Fruit fly (Drosophila melanogaster) whole organism, embryonic: ENCODE results near the gene Obp99d.

Experiments
- Bdp1 ChIP-seq: fragments of 200-800 bp; sonication (Bioruptor generic); optimal IDR thresholded peaks from 3 replicates; lab custom pipeline; 2016; ENCODE audit warnings: missing biosample characterization, missing genetic modification characterization
- Blimp-1 ChIP-seq: fragments of 200-800 bp; sonication (Bioruptor generic); optimal IDR thresholded peaks from 3 replicates; lab custom pipeline; 2018; ENCODE audit warnings: missing biosample characterization, missing genetic modification characterization, mild to moderate bottlenecking, moderate library complexity, missing genetic modification reagents
- CG10321 ChIP-seq: fragments of 200-800 bp; sonication (Bioruptor generic); IDR thresholded peaks from 2 replicates; pipeline ENCODE4 v1.3.6; 2022; ENCODE audit warnings: missing biosample characterization, missing genetic modification characterization
- CG10654 ChIP-seq: fragments of 200-800 bp; sonication (Bioruptor generic); optimal IDR thresholded peaks from 2 replicates; lab custom pipeline; 2016; ENCODE audit warnings: missing biosample characterization, missing genetic modification characterization
- CG12744 ChIP-seq: fragments of 200-800 bp; sonication (Bioruptor generic); optimal IDR thresholded peaks from 2 replicates; lab custom pipeline; 2016; ENCODE audit warnings: missing biosample characterization, missing genetic modification characterization
- CG13287 ChIP-seq: fragments of 200-800 bp; sonication (Bioruptor generic); IDR thresholded peaks from 2 replicates; pipeline ENCODE4 v1.3.6; 2022; ENCODE audit warnings: missing biosample characterization, missing genetic modification characterization; ENCODE audit not compliant: partially characterized antibody
- CG13775 ChIP-seq: fragments of 200-800 bp; sonication (Bioruptor generic); optimal IDR thresholded peaks from 3 replicates; lab custom pipeline; 2017; ENCODE audit warnings: missing biosample characterization, mild to moderate bottlenecking, missing genetic modification characterization
- CG15479 ChIP-seq: fragments of 200-800 bp; sonication (Bioruptor generic); optimal IDR thresholded peaks from 3 replicates; lab custom pipeline; 2019; ENCODE audit warnings: missing biosample characterization, mild to moderate bottlenecking, missing genetic modification characterization, moderate library complexity
- CG1647 ChIP-seq: fragments of 200-800 bp; sonication (Bioruptor generic); optimal IDR thresholded peaks from 3 replicates; lab custom pipeline; 2016; ENCODE audit warnings: missing biosample characterization, missing genetic modification characterization
- CG16815 ChIP-seq: fragments of 200-800 bp; sonication (Bioruptor generic); optimal IDR thresholded peaks from 3 replicates; lab custom pipeline; 2017; ENCODE audit warnings: missing biosample characterization, mild to moderate bottlenecking, missing genetic modification characterization
- CG17186 ChIP-seq: fragments of 200-800 bp; sonication (Bioruptor generic); optimal IDR thresholded peaks from 3 replicates; lab custom pipeline; 2017; ENCODE audit warnings: missing biosample characterization, missing genetic modification reagents, missing genetic modification characterization
- CG17359 ChIP-seq: fragments of 200-800 bp; sonication (Bioruptor generic); optimal IDR thresholded peaks from 3 replicates; lab custom pipeline; 2018; ENCODE audit warnings: missing biosample characterization, mild to moderate bottlenecking, missing genetic modification characterization, moderate library complexity
- CG34422 ChIP-seq: fragments of 200-800 bp; sonication (Bioruptor generic); IDR thresholded peaks from 3 replicates; pipeline ENCODE4 v1.3.6; 2022; ENCODE audit warnings: missing biosample characterization, missing genetic modification characterization
- CG4424 ChIP-seq: fragments of 200-800 bp; sonication (Bioruptor generic); optimal IDR thresholded peaks from 3 replicates; lab custom pipeline; 2016; ENCODE audit warnings: missing biosample characterization, missing genetic modification characterization
- CG6254 ChIP-seq: fragments of 200-800 bp; sonication (Bioruptor generic); optimal IDR thresholded peaks from 3 replicates; lab custom pipeline; 2017; ENCODE audit warnings: mild to moderate bottlenecking, missing biosample characterization, missing genetic modification reagents, missing genetic modification characterization
- CG8290 ChIP-seq, 3 experiments: fragments of 200-800 bp; sonication (Bioruptor generic); optimal IDR thresholded peaks; 2 replicates each; lab custom pipeline; 2016 to 2019; ENCODE audit warnings: missing biosample characterization in 3 of 3, missing genetic modification characterization in 3 of 3, mild to moderate bottlenecking in 2 of 3, moderate library complexity in 1 of 3
- CG8944 ChIP-seq: fragments of 200-800 bp; sonication (Bioruptor generic); optimal IDR thresholded peaks from 3 replicates; lab custom pipeline; 2016; ENCODE audit warnings: missing biosample characterization, missing genetic modification characterization
- Dek ChIP-seq: fragments of 200-800 bp; sonication (Bioruptor generic); optimal IDR thresholded peaks from 3 replicates; lab custom pipeline; 2019; ENCODE audit warnings: missing biosample characterization, mild to moderate bottlenecking, missing genetic modification characterization, moderate library complexity
- H15 ChIP-seq: fragments of 200-800 bp; sonication (Bioruptor generic); IDR thresholded peaks from 3 replicates; pipeline ENCODE4 v1.3.6; 2022; ENCODE audit warnings: missing biosample characterization, missing genetic modification characterization
- HmgZ ChIP-seq: fragments of 200-800 bp; sonication (Bioruptor generic); optimal IDR thresholded peaks from 2 replicates; lab custom pipeline; 2018; ENCODE audit warnings: missing biosample characterization, mild to moderate bottlenecking, missing genetic modification characterization
- Hr3 ChIP-seq: fragments of 200-800 bp; sonication (Bioruptor generic); optimal IDR thresholded peaks from 3 replicates; lab custom pipeline; 2016; ENCODE audit warnings: missing biosample characterization, missing genetic modification characterization
- MBD-R2 ChIP-seq: fragments of 200-800 bp; sonication (Bioruptor generic); IDR thresholded peaks from 2 replicates; pipeline ENCODE4 v1.3.6; 2022; ENCODE audit warnings: missing biosample characterization, missing genetic modification characterization
- MTF-1 ChIP-seq: fragments of 200-800 bp; sonication (Bioruptor generic); optimal IDR thresholded peaks from 2 replicates; lab custom pipeline; 2018; ENCODE audit warnings: missing biosample characterization, mild to moderate bottlenecking, missing genetic modification characterization, borderline replicate concordance
- Med ChIP-seq: fragments of 200-800 bp; sonication (Bioruptor generic); peaks from one replicate; lab custom pipeline; 2016; ENCODE audit warnings: missing biosample characterization, missing genetic modification characterization, mild to moderate bottlenecking, inconsistent platforms, moderate library complexity
- Nf-YC ChIP-seq: fragments of 200-800 bp; optimal IDR thresholded peaks from 3 replicates; lab custom pipeline; 2019; ENCODE audit warnings: missing biosample characterization, mild to moderate bottlenecking, missing genetic modification characterization, moderate library complexity
- NfI ChIP-seq: fragments of 200-800 bp; sonication (Bioruptor generic); optimal IDR thresholded peaks from 3 replicates; lab custom pipeline; 2018; ENCODE audit warnings: missing biosample characterization, mild to moderate bottlenecking, missing genetic modification characterization, moderate library complexity
- Ravus ChIP-seq: fragments of 200-800 bp; sonication (Bioruptor generic); IDR thresholded peaks from 2 replicates; pipeline ENCODE4 v1.3.6; 2022; ENCODE audit warnings: missing biosample characterization, missing genetic modification characterization
- Sry-δ ChIP-seq: fragments of 200-800 bp; sonication (Bioruptor generic); optimal IDR thresholded peaks from 2 replicates; lab custom pipeline; 2016; ENCODE audit warnings: missing biosample characterization, missing genetic modification characterization
- abd-A ChIP-seq: fragments of 200-800 bp; sonication (Bioruptor generic); optimal IDR thresholded peaks from 3 replicates; lab custom pipeline; 2019; ENCODE audit warnings: missing biosample characterization, mild to moderate bottlenecking, missing genetic modification characterization, moderate library complexity
- bab2 ChIP-seq: fragments of 200-800 bp; sonication (Bioruptor generic); optimal IDR thresholded peaks from 2 replicates; lab custom pipeline; 2016; ENCODE audit warnings: missing biosample characterization, missing genetic modification characterization
- bbx ChIP-seq: fragments of 200-800 bp; sonication (Bioruptor generic); IDR thresholded peaks from 2 replicates; pipeline ENCODE4 v1.3.6; 2022; ENCODE audit warnings: missing biosample characterization, missing genetic modification characterization; ENCODE audit not compliant: partially characterized antibody
- cad ChIP-seq: fragments of >200 bp; optimal IDR thresholded peaks from 2 replicates; lab custom pipeline; 2017; ENCODE audit warnings: missing biosample characterization, missing genetic modification characterization
- chn ChIP-seq: fragments of 200-800 bp; sonication (Bioruptor generic); optimal IDR thresholded peaks from 2 replicates; lab custom pipeline; 2016; ENCODE audit warnings: missing biosample characterization, missing genetic modification characterization
- dmrt11E ChIP-seq: fragments of 200-800 bp; sonication (Bioruptor generic); optimal IDR thresholded peaks from 3 replicates; lab custom pipeline; 2018; ENCODE audit warnings: missing biosample characterization, mild to moderate bottlenecking, missing genetic modification characterization, moderate library complexity
- ems ChIP-seq: fragments of 200-800 bp; sonication (Bioruptor generic); optimal IDR thresholded peaks from 3 replicates; lab custom pipeline; 2016; ENCODE audit warnings: missing biosample characterization, missing genetic modification characterization
- grn ChIP-seq: fragments of 200-800 bp; sonication (Bioruptor generic); optimal IDR thresholded peaks from 3 replicates; lab custom pipeline; 2017; ENCODE audit warnings: missing biosample characterization, missing genetic modification characterization
- hbn ChIP-seq: fragments of 200-800 bp; sonication (Bioruptor generic); IDR thresholded peaks from 2 replicates; pipeline ENCODE4 v1.3.6; 2022; ENCODE audit warnings: missing biosample characterization, missing genetic modification characterization; ENCODE audit not compliant: partially characterized antibody
- insv ChIP-seq, 2 experiments: fragments of 200-800 bp; sonication (Bioruptor generic); optimal IDR thresholded peaks; 3 replicates each; lab custom pipeline; 2016 to 2018; ENCODE audit warnings: missing biosample characterization in 2 of 2, missing genetic modification characterization in 2 of 2
- jigr1 ChIP-seq: fragments of 200-800 bp; sonication (Bioruptor generic); IDR thresholded peaks from 3 replicates; pipeline ENCODE4 v1.3.6; 2022; ENCODE audit warnings: missing biosample characterization, missing genetic modification characterization
- lov ChIP-seq, 2 experiments: fragments of 200-800 bp in 1 of 2; fragments of >200 bp in 1 of 2; sonication (Bioruptor generic) in 1 of 2; IDR thresholded peaks in 1 of 2; optimal IDR thresholded peaks in 1 of 2; 2 replicates in 1 of 2; 3 replicates in 1 of 2; pipeline versions ENCODE4 v1.3.6 to Lab custom; 2017 to 2022; ENCODE audit warnings: missing biosample characterization in 1 of 2, missing genetic modification characterization in 1 of 2
- maf-S ChIP-seq: fragments of 200-800 bp; sonication (Bioruptor generic); optimal IDR thresholded peaks from 2 replicates; lab custom pipeline; 2016; ENCODE audit warnings: missing biosample characterization, missing genetic modification characterization
- repo ChIP-seq: fragments of 200-800 bp; sonication (Bioruptor generic); optimal IDR thresholded peaks from 2 replicates; lab custom pipeline; 2016; ENCODE audit warnings: missing biosample characterization, missing genetic modification characterization
- run ChIP-seq: fragments of 200-800 bp; sonication (Bioruptor generic); optimal IDR thresholded peaks from 3 replicates; lab custom pipeline; 2018; ENCODE audit warnings: missing biosample characterization, mild to moderate bottlenecking, missing genetic modification characterization
- salm ChIP-seq: fragments of 200-800 bp; sonication (Bioruptor generic); optimal IDR thresholded peaks from 2 replicates; lab custom pipeline; 2018; ENCODE audit warnings: missing biosample characterization, mild to moderate bottlenecking, missing genetic modification characterization
- trem ChIP-seq: fragments of 200-800 bp; optimal IDR thresholded peaks from 3 replicates; lab custom pipeline; 2019; ENCODE audit warnings: missing biosample characterization, mild to moderate bottlenecking, missing genetic modification characterization, moderate library complexity
- ttk ChIP-seq: fragments of 200-800 bp; sonication (Bioruptor generic); IDR thresholded peaks from 2 replicates; pipeline ENCODE4 v2.1.2; 2022; ENCODE audit warnings: missing biosample characterization, missing genetic modification characterization
- z ChIP-seq: fragments of 200-800 bp; sonication (Bioruptor generic); IDR thresholded peaks from 3 replicates; pipeline ENCODE4 v1.3.6; 2022; ENCODE audit warnings: missing biosample characterization, missing genetic modification characterization
- zen ChIP-seq: fragments of 200-800 bp; sonication (Bioruptor generic); optimal IDR thresholded peaks from 3 replicates; lab custom pipeline; 2018; ENCODE audit warnings: missing biosample characterization, mild to moderate bottlenecking, missing genetic modification characterization, moderate library complexity
- zen2 ChIP-seq: fragments of 200-800 bp; sonication (Bioruptor generic); IDR thresholded peaks from 3 replicates; pipeline ENCODE4 v1.3.6; 2022; ENCODE audit warnings: missing biosample characterization, missing genetic modification characterization; ENCODE audit not compliant: partially characterized antibody

Obp99d gene

dm6 chr3R:29725577-29726240 is 11.4 kb downstream of the Obp99d start, which contains the start of gene Kul (continued):
- no peak for TF ChIP-seq hbn
- no peak for TF ChIP-seq abd-A (tag; lab: Kevin White, UChicago)
- TF ChIP-seq CG16815 (GFP tag; lab: Kevin White, UChicago): no peak
- no peak for TF ChIP-seq z (GFP tag; lab: Robert Waterston, UW)
- TF ChIP-seq grn (GFP tag; lab: Kevin White, UChicago): no peak
- no peak for TF ChIP-seq CG1647 (GFP tag; lab: Kevin White, UChicago)
- no peak for TF ChIP-seq zen2 (GFP tag; lab: Robert Waterston, UW)
- TF ChIP-seq salm (tag; lab: Kevin White, UChicago): no peak
- no peak for TF ChIP-seq zen (tag; lab: Kevin White, UChicago)
- TF ChIP-seq CG15479 (GFP tag; lab: Kevin White, UChicago): no peak
- no peak for TF ChIP-seq CG13775 (GFP tag; lab: Kevin White, UChicago)
- TF ChIP-seq CG6254 (GFP tag; lab: Kevin White, UChicago): no peak
- no peak for TF ChIP-seq jigr1
- TF ChIP-seq CG8944 (GFP tag; lab: Kevin White, UChicago): no peak
- no peak for TF ChIP-seq chn (GFP tag; lab: Kevin White, UChicago)
- TF ChIP-seq MTF-1: no peak
- TF ChIP-seq H15 (GFP tag; lab: Robert Waterston, UW): no peak
- TF ChIP-seq Med (GFP tag; lab: Kevin White, UChicago): peak; percentile 84
- TF ChIP-seq maf-S (GFP tag; lab: Kevin White, UChicago): no peak
- no peak for TF ChIP-seq Ravus
- no peak for TF ChIP-seq CG8290 (GFP tag; optimal IDR thresholded peaks at IDR 0.05; lab: Kevin White, UChicago)
- TF ChIP-seq CG8290 (tag; optimal IDR thresholded peaks at IDR 0.05; lab: Kevin White, UChicago): no peak
- peak; percentile 43 for TF ChIP-seq CG17186 (GFP tag; lab: Kevin White, UChicago)
- TF ChIP-seq Nf-YC (tag; lab: Kevin White, UChicago): no peak
- TF ChIP-seq CG10321 (GFP tag; lab: Robert Waterston, UW): 0 out of 2 replicates have a peak, but pooled peaks have one; percentile 16
- TF ChIP-seq insv (GFP tag; optimal IDR thresholded peaks at IDR 0.05; lab: Kevin White, UChicago): peak in 1 of 2 experiments; percentile 14
- no peak for TF ChIP-seq ttk (GFP tag; lab: Robert Waterston, UW)
- no peak for TF ChIP-seq run (tag; lab: Kevin White, UChicago)
- TF ChIP-seq CG12744 (GFP tag; lab: Kevin White, UChicago): no peak
- TF ChIP-seq lov (optimal IDR thresholded peaks at IDR 0.05; lab: Kevin White, UChicago): no peak
- TF ChIP-seq lov (GFP tag; IDR thresholded peaks at IDR 0.05; lab: Robert Waterston, UW): no peak
- peak; percentile 48 for TF ChIP-seq HmgZ (tag; lab: Kevin White, UChicago)
- TF ChIP-seq NfI (GFP tag; lab: Kevin White, UChicago): peak; percentile 29
- no peak for TF ChIP-seq Dek (tag; lab: Kevin White, UChicago)
- no peak for TF ChIP-seq cad (GFP tag; lab: Kevin White, UChicago)
- TF ChIP-seq CG34422 (GFP tag; lab: Robert Waterston, UW): no peak; the same call in 2 of the 3 replicates
- no peak for TF ChIP-seq ems (GFP tag; lab: Kevin White, UChicago)
- TF ChIP-seq bab2 (GFP tag; lab: Kevin White, UChicago): no peak
- no peak for TF ChIP-seq Bdp1 (GFP tag; lab: Kevin White, UChicago)
- no peak for TF ChIP-seq bbx
- no peak for TF ChIP-seq repo (GFP tag; lab: Kevin White, UChicago)
- peak; percentile 40 for TF ChIP-seq Sry-δ (GFP tag; lab: Kevin White, UChicago)
- TF ChIP-seq Blimp-1 (GFP tag; lab: Kevin White, UChicago): no peak
- TF ChIP-seq CG10654: no peak
- TF ChIP-seq CG13287 (GFP tag; lab: Robert Waterston, UW): peak; percentile 20; the same call in 1 of the 2 replicates
- TF ChIP-seq dmrt11E (tag; lab: Kevin White, UChicago): no peak
- peak; percentile 49 for TF ChIP-seq MBD-R2 (GFP tag; lab: Robert Waterston, UW)
- peak; percentile 27 for TF ChIP-seq trem
- TF ChIP-seq Hr3: no peak
- TF ChIP-seq CG17359: no peak
- no peak for TF ChIP-seq CG4424 (GFP tag; lab: Kevin White, UChicago)
